Fruit fly (Drosophila melanogaster) whole organism, embryonic: Measurements from ENCODE around the gene CG32192.

Experiments
- B-H2 ChIP-seq: fragments of 200-800 bp; sonication (Bioruptor generic); optimal IDR thresholded peaks from 2 replicates; lab custom pipeline; 2018; ENCODE audit warnings: missing biosample characterization, mild to moderate bottlenecking, missing genetic modification characterization
- BEAF-32 ChIP-seq: fragments of 200-800 bp; sonication (Bioruptor generic); optimal IDR thresholded peaks from 3 replicates; lab custom pipeline; 2017; ENCODE audit warnings: missing biosample characterization, missing genetic modification characterization, mild to moderate bottlenecking, moderate library complexity, missing genetic modification reagents
- CG10267 ChIP-seq: fragments of 200-800 bp; sonication (Bioruptor generic); optimal IDR thresholded peaks from 2 replicates; lab custom pipeline; 2018; ENCODE audit warnings: missing biosample characterization, mild to moderate bottlenecking, missing genetic modification characterization, moderate library complexity
- CG12104 ChIP-seq: fragments of 200-800 bp; sonication (Bioruptor generic); optimal IDR thresholded peaks from 3 replicates; lab custom pipeline; 2016; ENCODE audit warnings: missing biosample characterization, missing genetic modification characterization
- CG12155 ChIP-seq: fragments of 200-800 bp; sonication (Bioruptor generic); optimal IDR thresholded peaks from 3 replicates; lab custom pipeline; 2016; ENCODE audit warnings: missing biosample characterization, missing genetic modification characterization
- CG12299 ChIP-seq: fragments of 200-800 bp; sonication (Bioruptor generic); optimal IDR thresholded peaks from 2 replicates; lab custom pipeline; 2018; ENCODE audit warnings: missing biosample characterization, mild to moderate bottlenecking, missing genetic modification characterization
- CG13123 ChIP-seq: fragments of 200-800 bp; sonication (Bioruptor generic); optimal IDR thresholded peaks from 2 replicates; lab custom pipeline; 2016; ENCODE audit warnings: missing biosample characterization, missing genetic modification characterization
- CG14860 ChIP-seq: fragments of 200-800 bp; sonication (Bioruptor generic); IDR thresholded peaks from 3 replicates; pipeline ENCODE4 v1.3.6; 2022; ENCODE audit warnings: missing biosample characterization, missing genetic modification characterization; ENCODE audit not compliant: partially characterized antibody
- CG15011 ChIP-seq: fragments of 200-800 bp; sonication (Bioruptor generic); optimal IDR thresholded peaks from 3 replicates; lab custom pipeline; 2018; ENCODE audit warnings: missing biosample characterization, mild to moderate bottlenecking, missing genetic modification characterization
- CG15479 ChIP-seq: fragments of 200-800 bp; sonication (Bioruptor generic); optimal IDR thresholded peaks from 3 replicates; lab custom pipeline; 2019; ENCODE audit warnings: missing biosample characterization, mild to moderate bottlenecking, missing genetic modification characterization, moderate library complexity
- CG30020 ChIP-seq: fragments of 200-800 bp; optimal IDR thresholded peaks from 2 replicates; lab custom pipeline; 2019; ENCODE audit warnings: missing biosample characterization, mild to moderate bottlenecking, missing genetic modification characterization, moderate library complexity
- CG3163 ChIP-seq: fragments of 200-800 bp; sonication (Bioruptor generic); optimal IDR thresholded peaks from 3 replicates; lab custom pipeline; 2016; ENCODE audit warnings: missing biosample characterization, missing genetic modification characterization
- CG3281 ChIP-seq: fragments of 200-800 bp; sonication (Bioruptor generic); optimal IDR thresholded peaks from 3 replicates; lab custom pipeline; 2017; ENCODE audit warnings: missing biosample characterization, mild to moderate bottlenecking, missing genetic modification characterization
- CG34224 ChIP-seq: fragments of 200-800 bp; sonication (Bioruptor generic); IDR thresholded peaks from 3 replicates; pipeline ENCODE4 v1.3.6; 2022; ENCODE audit warnings: missing biosample characterization, missing genetic modification characterization; ENCODE audit not compliant: partially characterized antibody
- CG6175 ChIP-seq: fragments of 200-800 bp; sonication (Bioruptor generic); IDR thresholded peaks from 3 replicates; pipeline ENCODE4 v1.3.6; 2022; ENCODE audit warnings: missing biosample characterization, missing genetic modification characterization
- CG6689 ChIP-seq: fragments of 200-800 bp; sonication (Bioruptor generic); IDR thresholded peaks from 2 replicates; pipeline ENCODE4 v1.3.6; 2022; ENCODE audit warnings: missing biosample characterization, missing genetic modification characterization
- CG8478 ChIP-seq: fragments of >200 bp; optimal IDR thresholded peaks from 2 replicates; lab custom pipeline; 2018
- D ChIP-seq, 2 experiments: fragments of 200-800 bp in 1 of 2; fragments of >200 bp in 1 of 2; sonication (Bioruptor generic) in 1 of 2; optimal IDR thresholded peaks; 2 replicates in 1 of 2; 3 replicates in 1 of 2; lab custom pipeline; 2017; ENCODE audit warnings: mild to moderate bottlenecking in 1 of 2, missing biosample characterization in 1 of 2, missing genetic modification characterization in 1 of 2, missing genetic modification reagents in 1 of 2
- Dbx ChIP-seq: fragments of 200-800 bp; sonication (Bioruptor generic); IDR thresholded peaks from 3 replicates; pipeline ENCODE4 v1.3.6; 2022; ENCODE audit warnings: missing biosample characterization, missing genetic modification characterization
- Dek ChIP-seq: fragments of 200-800 bp; sonication (Bioruptor generic); optimal IDR thresholded peaks from 3 replicates; lab custom pipeline; 2019; ENCODE audit warnings: missing biosample characterization, mild to moderate bottlenecking, missing genetic modification characterization, moderate library complexity
- E2f1 ChIP-seq: fragments of 200-800 bp; sonication (Bioruptor generic); IDR thresholded peaks from 2 replicates; pipeline ENCODE4 v1.3.6; 2022; ENCODE audit warnings: missing biosample characterization, missing genetic modification characterization
- Hmx ChIP-seq: fragments of 200-800 bp; sonication (Bioruptor generic); optimal IDR thresholded peaks from 2 replicates; lab custom pipeline; 2016; ENCODE audit warnings: missing biosample characterization, missing genetic modification characterization
- Meics ChIP-seq: fragments of 200-800 bp; sonication (Bioruptor generic); optimal IDR thresholded peaks from 2 replicates; lab custom pipeline; 2017; ENCODE audit warnings: missing biosample characterization, mild to moderate bottlenecking, missing genetic modification characterization
- Nf-YA ChIP-seq: fragments of 200-800 bp; sonication (Bioruptor generic); IDR thresholded peaks from 2 replicates; pipeline ENCODE4 v1.3.6; 2022; ENCODE audit warnings: missing biosample characterization, missing genetic modification characterization
- Oli ChIP-seq: fragments of 200-800 bp; sonication (Bioruptor generic); optimal IDR thresholded peaks from 2 replicates; lab custom pipeline; 2018; ENCODE audit warnings: missing biosample characterization, mild to moderate bottlenecking, missing genetic modification characterization, moderate library complexity
- Pdp1 ChIP-seq, 2 experiments: fragments of 200-800 bp; sonication (Bioruptor generic); optimal IDR thresholded peaks; 3 replicates each; lab custom pipeline; 2016; ENCODE audit warnings: missing biosample characterization in 2 of 2, missing genetic modification characterization in 2 of 2, mild to moderate bottlenecking in 1 of 2, moderate library complexity in 1 of 2
- Scr ChIP-seq: fragments of 200-800 bp; sonication (Bioruptor generic); IDR thresholded peaks from 2 replicates; pipeline ENCODE4 v1.3.6; 2022; ENCODE audit warnings: missing biosample characterization, missing genetic modification characterization; ENCODE audit not compliant: partially characterized antibody
- Six4 ChIP-seq: fragments of 200-800 bp; sonication (Bioruptor generic); optimal IDR thresholded peaks from 2 replicates; lab custom pipeline; 2016; ENCODE audit warnings: missing biosample characterization, missing genetic modification characterization
- Ssrp ChIP-seq: fragments of 200-800 bp; sonication (Bioruptor generic); optimal IDR thresholded peaks from 2 replicates; lab custom pipeline; 2018; ENCODE audit warnings: missing biosample characterization, mild to moderate bottlenecking, missing genetic modification characterization, moderate library complexity
- Tbp ChIP-seq: fragments of >200 bp; optimal IDR thresholded peaks from 2 replicates; lab custom pipeline; 2018; ENCODE audit warnings: missing biosample characterization, missing genetic modification characterization
- ase ChIP-seq: fragments of 200-800 bp; sonication (Bioruptor generic); IDR thresholded peaks from 3 replicates; pipeline ENCODE4 v1.3.6; 2022; ENCODE audit warnings: missing biosample characterization, missing genetic modification characterization
- ash1 ChIP-seq: fragments of 200-800 bp; sonication (Bioruptor generic); optimal IDR thresholded peaks from 2 replicates; lab custom pipeline; 2018; ENCODE audit warnings: missing biosample characterization, mild to moderate bottlenecking, missing genetic modification characterization
- chinmo ChIP-seq: fragments of 200-800 bp; sonication (Bioruptor generic); IDR thresholded peaks from 4 replicates; pipeline ENCODE4 v1.3.6; 2022; ENCODE audit warnings: missing biosample characterization, missing genetic modification characterization; ENCODE audit not compliant: partially characterized antibody
- en ChIP-seq: fragments of 200-800 bp; sonication (Bioruptor generic); optimal IDR thresholded peaks from 2 replicates; lab custom pipeline; 2016; ENCODE audit warnings: missing biosample characterization, missing genetic modification characterization
- gsb-n ChIP-seq: fragments of 200-800 bp; sonication (Bioruptor generic); optimal IDR thresholded peaks from 3 replicates; lab custom pipeline; 2018; ENCODE audit warnings: missing biosample characterization, mild to moderate bottlenecking, missing genetic modification characterization
- ken ChIP-seq: fragments of 200-800 bp; sonication (Bioruptor generic); IDR thresholded peaks from 3 replicates; pipeline ENCODE4 v1.3.6; 2022; ENCODE audit warnings: missing biosample characterization, missing genetic modification characterization
- knrl ChIP-seq: fragments of 200-800 bp; sonication (Bioruptor generic); IDR thresholded peaks from 3 replicates; pipeline ENCODE4 v1.3.6; 2022; ENCODE audit warnings: missing biosample characterization, missing genetic modification characterization; ENCODE audit not compliant: partially characterized antibody
- lilli ChIP-seq: fragments of 200-800 bp; sonication (Bioruptor generic); optimal IDR thresholded peaks from 3 replicates; lab custom pipeline; 2016; ENCODE audit warnings: missing biosample characterization, missing genetic modification characterization
- pnt ChIP-seq: fragments of 200-800 bp; sonication (Bioruptor generic); optimal IDR thresholded peaks from 3 replicates; lab custom pipeline; 2016; ENCODE audit warnings: missing biosample characterization, missing genetic modification characterization
- pros ChIP-seq: fragments of 200-800 bp; sonication (Bioruptor generic); optimal IDR thresholded peaks from 3 replicates; lab custom pipeline; 2019; ENCODE audit warnings: missing biosample characterization, mild to moderate bottlenecking, missing genetic modification characterization, moderate library complexity
- ranshi ChIP-seq: fragments of 200-800 bp; sonication (Bioruptor generic); IDR thresholded peaks from 2 replicates; pipeline ENCODE4 v1.3.6; 2022; ENCODE audit warnings: missing biosample characterization, missing genetic modification characterization
- salm ChIP-seq: fragments of 200-800 bp; sonication (Bioruptor generic); optimal IDR thresholded peaks from 2 replicates; lab custom pipeline; 2018; ENCODE audit warnings: missing biosample characterization, mild to moderate bottlenecking, missing genetic modification characterization
- slou ChIP-seq: fragments of 200-800 bp; sonication (Bioruptor generic); optimal IDR thresholded peaks from 3 replicates; lab custom pipeline; 2016; ENCODE audit warnings: missing biosample characterization, missing genetic modification characterization
- slp2 ChIP-seq: fragments of 200-800 bp; sonication (Bioruptor generic); optimal IDR thresholded peaks from 2 replicates; lab custom pipeline; 2016; ENCODE audit warnings: missing biosample characterization, missing genetic modification characterization
- sna ChIP-seq: fragments of 200-800 bp; sonication (Bioruptor generic); IDR thresholded peaks from 2 replicates; pipeline ENCODE4 v1.3.6; 2022; ENCODE audit warnings: missing biosample characterization, missing genetic modification characterization; ENCODE audit not compliant: partially characterized antibody
- so ChIP-seq: fragments of 200-800 bp; sonication (Bioruptor generic); IDR thresholded peaks from 3 replicates; pipeline ENCODE4 v1.3.6; 2022; ENCODE audit warnings: missing biosample characterization, missing genetic modification characterization
- sr ChIP-seq: fragments of 200-800 bp; sonication (Bioruptor generic); IDR thresholded peaks from 3 replicates; pipeline ENCODE4 v1.3.6; 2022; ENCODE audit warnings: missing biosample characterization, missing genetic modification characterization
- tna ChIP-seq: fragments of 200-800 bp; sonication (Bioruptor generic); IDR thresholded peaks from 2 replicates; pipeline ENCODE4 v1.3.6; 2022; ENCODE audit warnings: missing biosample characterization, missing genetic modification characterization; ENCODE audit not compliant: partially characterized antibody

The CG32192 gene

dm6 chr3L:17999406-18000101 is 40.6 kb upstream of the CG32192 start (continued):
- peak; percentile 82 for TF ChIP-seq Hmx (GFP tag; lab: Kevin White, UChicago)
- TF ChIP-seq CG12155, result peak; percentile 76
- TF ChIP-seq gsb-n (tag; lab: Kevin White, UChicago), result peak; percentile 85
- TF ChIP-seq salm, result peak; percentile 75
- TF ChIP-seq CG14860 (GFP tag; lab: Robert Waterston, UW), result no peak
- peak; percentile 92 for TF ChIP-seq so (GFP tag; lab: Robert Waterston, UW)
- no peak for TF ChIP-seq Tbp (GFP tag; lab: Kevin White, UChicago)
- peak; percentile 66; the same call in 2 of the 3 replicates for TF ChIP-seq ase (GFP tag; lab: Robert Waterston, UW)
- TF ChIP-seq Scr (GFP tag; lab: Robert Waterston, UW), result peak; percentile 43; the same call in 1 of the 2 replicates
- peak; percentile 47 for TF ChIP-seq CG15479
- peak; percentile 94 for TF ChIP-seq CG10267
- peak; percentile 83 for TF ChIP-seq CG30020 (tag; lab: Kevin White, UChicago)
- peak; percentile 92 for TF ChIP-seq CG12104
- peak; percentile 79 for TF ChIP-seq CG3163 (GFP tag; lab: Kevin White, UChicago)
- TF ChIP-seq sr, result peak; percentile 6; the same call in 1 of the 3 replicates
- peak; percentile 94 for TF ChIP-seq Ssrp (tag; lab: Kevin White, UChicago)
- TF ChIP-seq Meics (GFP tag; lab: Kevin White, UChicago), result peak; percentile 95
- peak; percentile 84 for TF ChIP-seq CG13123 (GFP tag; lab: Kevin White, UChicago)
- peak; percentile 82 for TF ChIP-seq E2f1 (GFP tag; lab: Robert Waterston, UW)
- peak; percentile 96 for TF ChIP-seq lilli
- peak; percentile 85 for TF ChIP-seq pros (GFP tag; lab: Kevin White, UChicago)
- TF ChIP-seq CG34224 (GFP tag; lab: Robert Waterston, UW), result peak; percentile 20; the same call in 1 of the 3 replicates
- TF ChIP-seq BEAF-32 (GFP tag; lab: Kevin White, UChicago), result peak; percentile 11
- peak; percentile 56; the same call in 1 of the 2 replicates for TF ChIP-seq tna (GFP tag; lab: Robert Waterston, UW)
- peak; percentile 35; the same call in 2 of the 3 replicates for TF ChIP-seq ken (GFP tag; lab: Robert Waterston, UW)
- peak; percentile 78; the same call in 1 of the 2 replicates for TF ChIP-seq ranshi (GFP tag; lab: Robert Waterston, UW)
- TF ChIP-seq Dbx (GFP tag; lab: Robert Waterston, UW), result peak; percentile 77
- peak; percentile 78 for TF ChIP-seq slou
- TF ChIP-seq ash1 (GFP tag; lab: Kevin White, UChicago), result no peak
- peak; percentile 77 for TF ChIP-seq Dek (tag; lab: Kevin White, UChicago)
- TF ChIP-seq D (optimal IDR thresholded peaks at IDR 0.05; lab: Kevin White, UChicago), result no peak
- peak; percentile 93 for TF ChIP-seq D (GFP tag; optimal IDR thresholded peaks at IDR 0.05; lab: Kevin White, UChicago)
- TF ChIP-seq B-H2 (GFP tag; lab: Kevin White, UChicago), result peak; percentile 83
- TF ChIP-seq chinmo (GFP tag; lab: Robert Waterston, UW), result peak; percentile 65; the same call in 2 of the 4 replicates
- TF ChIP-seq Six4, result peak; percentile 94
- TF ChIP-seq CG8478 (lab: Kevin White, UChicago), result no peak
- peak; percentile 94 for TF ChIP-seq slp2
- peak; percentile 94 for TF ChIP-seq Oli (tag; lab: Kevin White, UChicago)
- TF ChIP-seq CG6175 (GFP tag; lab: Robert Waterston, UW), result peak; percentile 53; the same call in 1 of the 3 replicates
- peak; percentile 94 for TF ChIP-seq CG3281
- no peak for TF ChIP-seq sna (GFP tag; lab: Robert Waterston, UW)
- peak; percentile 92 for TF ChIP-seq en (GFP tag; lab: Kevin White, UChicago)
- TF ChIP-seq Pdp1 (GFP tag; optimal IDR thresholded peaks at IDR 0.05; lab: Kevin White, UChicago), result peak; percentile 91 to 97
- peak; percentile 77 for TF ChIP-seq Nf-YA
- TF ChIP-seq CG15011 (GFP tag; lab: Kevin White, UChicago), result peak; percentile 90
- TF ChIP-seq CG12299 (tag; lab: Kevin White, UChicago), result peak; percentile 90
- TF ChIP-seq CG6689 (GFP tag; lab: Robert Waterston, UW), result peak; percentile 94
- TF ChIP-seq knrl (GFP tag; lab: Robert Waterston, UW), result 0 out of 3 replicates have a peak, but pooled peaks have one; percentile 23
- peak; percentile 64 for TF ChIP-seq pnt (GFP tag; lab: Kevin White, UChicago)
